Worm (Caenorhabditis elegans): Measurements from ENCODE around the gene cdl-1.

Gene cdl-1

ce11 chrII:10784248-10784647 lies 1.0 kb upstream of the cdl-1 start:
- no peak for TF ChIP-seq flh-1 (GFP tag; optimal IDR thresholded peaks at IDR 0.05)
- peak; percentile 39 for TF ChIP-seq zip-8 (tag; optimal IDR thresholded peaks at IDR 0.05)
- TF ChIP-seq nhr-2 (tag; optimal IDR thresholded peaks at IDR 0.05): peak; percentile 70
- peak; percentile 70 for TF ChIP-seq cnd-1 (tag; optimal IDR thresholded peaks at IDR 0.05)
- no peak for TF ChIP-seq hlh-1 (tag; optimal IDR thresholded peaks at IDR 0.05)
- no peak for TF ChIP-seq tbx-8 (GFP tag; optimal IDR thresholded peaks at IDR 0.05)

- TF ChIP-seq drap-1 (GFP tag; optimal IDR thresholded peaks at IDR 0.05) (no peak), sem-2 (GFP tag; optimal IDR thresholded peaks at IDR 0.05) (no peak), bed-3 (GFP tag; optimal IDR thresholded peaks at IDR 0.05) (no peak), nhr-237 (tag; optimal IDR thresholded peaks at IDR 0.05) (no peak), lsy-2 (tag; optimal IDR thresholded peaks at IDR 0.05) (no peak), elt-3 (tag; optimal IDR thresholded peaks at IDR 0.05) (no peak), ceh-83 (GFP tag; optimal IDR thresholded peaks at IDR 0.05) (no peak), ham-2 (GFP tag; optimal IDR thresholded peaks at IDR 0.05) (no peak), blmp-1 (tag; optimal IDR thresholded peaks at IDR 0.05) (no peak), nhr-2 (tag; optimal IDR thresholded peaks at IDR 0.05) (no peak), pha-4 (tag; optimal IDR thresholded peaks at IDR 0.05) (no peak), ceh-39 (tag; optimal IDR thresholded peaks at IDR 0.05) (no peak), unc-120 (tag; optimal IDR thresholded peaks at IDR 0.05; ENCODE audit: poor library complexity, severe bottlenecking) (no peak), hlh-1 (tag; optimal IDR thresholded peaks at IDR 0.05) (no peak), unc-62 (GFP tag; optimal IDR thresholded peaks at IDR 0.05) (no peak), mab-5 (tag; optimal IDR thresholded peaks at IDR 0.05) (no peak), ceh-43 (GFP tag; optimal IDR thresholded peaks at IDR 0.05) (no peak), sptf-1 (tag; optimal IDR thresholded peaks at IDR 0.05) (no peak)
Measured at ce11 chrII:10787240-10787639, 2.0 kb downstream of the cdl-1 start, which contains the start of gene tag-209. TSS of gene tag-209 (plus strand) at chrII:10787312.

- no peak for TF ChIP-seq flh-1 (GFP tag; optimal IDR thresholded peaks at IDR 0.05)
- TF ChIP-seq elt-3 (tag; optimal IDR thresholded peaks at IDR 0.05): no peak
- TF ChIP-seq unc-62 (GFP tag; optimal IDR thresholded peaks at IDR 0.05): no peak
Measured at ce11 chrII:10792611-10793010, 7.4 kb downstream of the cdl-1 start.

ce11 chrII:10793393-10793792 lies 8.1 kb downstream of the cdl-1 start, which contains the start of gene vps-11:
TSS of gene vps-11 (minus strand) at chrII:10793493.
- TF ChIP-seq ham-2 (GFP tag; optimal IDR thresholded peaks at IDR 0.05) (no peak), unc-120 (tag; optimal IDR thresholded peaks at IDR 0.05; ENCODE audit: poor library complexity, severe bottlenecking) (no peak), ztf-11 (tag; optimal IDR thresholded peaks at IDR 0.05) (no peak), drap-1 (GFP tag; optimal IDR thresholded peaks at IDR 0.05) (no peak), bed-3 (GFP tag; optimal IDR thresholded peaks at IDR 0.05) (no peak), unc-39 (tag; optimal IDR thresholded peaks at IDR 0.05) (no peak), flh-1 (GFP tag; optimal IDR thresholded peaks at IDR 0.05) (no peak), mab-5 (tag; optimal IDR thresholded peaks at IDR 0.05) (no peak), nhr-12 (tag; optimal IDR thresholded peaks at IDR 0.05) (no peak), tbx-8 (GFP tag; optimal IDR thresholded peaks at IDR 0.05) (no peak), mep-1 (tag; optimal IDR thresholded peaks at IDR 0.05) (no peak), snpc-4 (tag; optimal IDR thresholded peaks at IDR 0.05) (no peak), hlh-1 (tag; optimal IDR thresholded peaks at IDR 0.05) (no peak), ceh-39 (tag; optimal IDR thresholded peaks at IDR 0.05) (no peak), mls-2 (tag; optimal IDR thresholded peaks at IDR 0.05) (no peak), lin-32 (GFP tag; optimal IDR thresholded peaks at IDR 0.05) (no peak), elt-1 (tag; optimal IDR thresholded peaks at IDR 0.05; ENCODE audit: borderline replicate concordance, insufficient read depth) (no peak), ceh-83 (GFP tag; optimal IDR thresholded peaks at IDR 0.05) (no peak), nhr-2 (tag; optimal IDR thresholded peaks at IDR 0.05) (no peak)

ce11 chrII:10796194-10796593 lies 10.9 kb downstream of the cdl-1 start, which contains the start of gene set-14:
TSS of gene set-14 (minus strand) at chrII:10796294.
- TF ChIP-seq drap-1 (GFP tag; optimal IDR thresholded peaks at IDR 0.05) (no peak), elt-3 (tag; optimal IDR thresholded peaks at IDR 0.05) (no peak), mep-1 (tag; optimal IDR thresholded peaks at IDR 0.05) (no peak), lin-32 (GFP tag; optimal IDR thresholded peaks at IDR 0.05) (no peak)
